Fruit fly (Drosophila melanogaster) whole organism: ENCODE data around the gene Paip2.

Experiments used
- EcR ChIP-seq, 2 experiments: fragments of >200 bp; optimal IDR thresholded peaks; 2 replicates each; lab custom pipeline; 2017; ENCODE audit warnings: missing biosample characterization in 2 of 2, missing genetic modification characterization in 2 of 2, missing genetic modification reagents in 2 of 2
- pan ChIP-seq: fragments of >200 bp; optimal IDR thresholded peaks from 2 replicates; lab custom pipeline; 2017
- psq ChIP-seq: fragments of >200 bp; optimal IDR thresholded peaks from 2 replicates; lab custom pipeline; 2017

DNA sequence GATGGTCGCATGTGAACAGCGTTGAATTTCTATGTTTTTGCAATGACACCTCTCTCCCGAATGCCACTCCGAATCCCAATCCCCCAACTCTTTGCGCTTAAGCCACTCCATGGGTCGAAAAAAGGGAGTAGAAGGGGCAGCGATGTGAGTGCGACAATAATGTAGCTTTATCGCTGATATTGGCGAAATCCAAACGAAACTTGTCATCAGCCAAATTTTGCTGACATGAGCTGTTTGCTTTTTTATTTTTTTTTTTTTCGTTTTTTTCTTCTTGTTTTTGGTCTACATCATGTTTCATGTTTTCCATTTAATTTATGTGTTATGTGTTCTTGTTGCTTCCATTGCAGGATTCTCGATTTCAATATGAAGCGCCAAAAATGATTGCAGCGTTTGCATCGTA is 38.4 kb downstream of the Paip2 start:
- TF ChIP-seq psq (lab: Kevin White, UChicago) (no peak), pan (no peak), EcR (GFP tag; optimal IDR thresholded peaks at IDR 0.05; lab: Kevin White, UChicago) (no peak)
